Worm (Caenorhabditis elegans) whole organism, L4/young adult: ENCODE results near the gene R09A1.3.

Experiments
- W03F9.2 ChIP-seq: fragments of 150-350 bp; optimal IDR thresholded peaks from 2 replicates; lab custom pipeline; 2014; ENCODE audit warnings: missing biosample characterization, missing genetic modification characterization
- dao-5 ChIP-seq: sonication (generic microtip); optimal IDR thresholded peaks from 2 replicates; lab custom pipeline; 2016; ENCODE audit warnings: missing genotype, missing genetic modification characterization, moderate library complexity, missing compliant biosample characterization
- him-1 ChIP-seq: sonication (generic microtip); optimal IDR thresholded peaks from 2 replicates; lab custom pipeline; 2016; ENCODE audit warnings: missing genotype, missing genetic modification reagents, missing genetic modification characterization, missing compliant biosample characterization

Gene R09A1.3

DNA sequence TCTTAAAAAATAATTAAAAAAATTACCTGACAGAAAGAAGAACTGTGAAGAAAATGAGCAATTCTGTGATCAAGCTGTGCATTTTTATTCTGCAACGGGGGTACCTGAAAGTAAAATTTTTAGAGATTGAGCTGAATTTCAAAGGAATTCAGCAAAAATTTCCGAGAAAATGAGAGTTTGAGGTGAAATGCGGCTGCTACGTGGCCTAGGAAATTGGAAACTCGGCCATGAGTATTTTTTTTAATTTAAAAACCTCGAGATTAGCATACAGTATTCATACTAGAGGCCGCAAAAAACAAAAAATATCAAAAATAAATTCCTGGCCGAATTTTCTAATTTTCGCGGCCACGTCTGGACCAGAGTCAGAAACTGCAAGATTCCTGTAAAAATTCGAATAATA lies 6.4 kb upstream of the R09A1.3 start, which contains the start of gene flp-34:
TSS of gene flp-34 (minus strand) at position 101 of the 400 bp plus-strand sequence.
- no peak for TF ChIP-seq W03F9.2
- no peak for TF ChIP-seq him-1 (tag; lab: Kevin White, UChicago)
- no peak for TF ChIP-seq dao-5 (tag; lab: Kevin White, UChicago)

DNA sequence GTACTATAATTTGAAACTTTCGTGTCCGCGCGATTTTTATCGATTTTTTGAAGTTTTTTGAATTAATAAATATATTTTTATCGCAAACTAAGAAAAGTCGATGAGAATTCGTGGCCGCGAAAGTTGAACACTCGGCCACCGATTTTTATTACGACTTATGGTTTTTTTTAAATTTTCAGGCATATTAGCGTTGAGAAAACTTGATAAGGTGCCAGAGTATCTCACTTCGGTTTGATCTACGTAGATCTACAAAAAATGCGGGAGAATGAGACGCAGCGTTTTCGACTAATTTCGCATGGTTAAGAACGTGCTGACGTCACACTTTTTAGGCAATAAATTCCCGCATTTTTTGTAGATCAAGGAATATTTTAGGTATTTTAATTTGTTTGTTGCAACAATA lies 3.5 kb downstream of the R09A1.3 start, which contains the start of gene pei-2:
TSS of gene pei-2 (minus strand) at position 101 of the 400 bp plus-strand sequence.
- TF ChIP-seq him-1 (tag; lab: Kevin White, UChicago) (no peak), dao-5 (tag; lab: Kevin White, UChicago) (no peak), W03F9.2 (no peak)

DNA sequence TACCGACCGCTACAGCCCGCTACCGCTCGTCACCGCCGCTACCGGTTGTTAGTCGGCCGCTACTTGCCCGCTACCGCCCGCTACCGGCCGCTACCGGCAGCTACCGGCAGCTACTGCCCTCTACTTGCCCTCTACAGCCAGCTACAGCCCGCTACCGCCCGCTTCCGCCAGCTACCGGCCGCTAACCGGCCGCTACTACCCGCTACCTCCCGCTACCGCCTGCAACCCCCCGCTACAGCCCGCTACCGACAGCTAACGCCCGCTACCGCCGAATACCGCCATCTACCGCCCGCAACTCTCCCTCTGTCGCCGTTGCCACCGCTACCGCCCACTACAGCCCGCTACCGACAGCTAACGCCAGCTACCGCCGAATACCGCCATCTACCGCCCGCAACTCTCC lies 5.4 kb downstream of the R09A1.3 start:
- no peak for TF ChIP-seq W03F9.2
- TF ChIP-seq him-1 (tag; lab: Kevin White, UChicago): no peak
- TF ChIP-seq dao-5 (tag; lab: Kevin White, UChicago): no peak

DNA sequence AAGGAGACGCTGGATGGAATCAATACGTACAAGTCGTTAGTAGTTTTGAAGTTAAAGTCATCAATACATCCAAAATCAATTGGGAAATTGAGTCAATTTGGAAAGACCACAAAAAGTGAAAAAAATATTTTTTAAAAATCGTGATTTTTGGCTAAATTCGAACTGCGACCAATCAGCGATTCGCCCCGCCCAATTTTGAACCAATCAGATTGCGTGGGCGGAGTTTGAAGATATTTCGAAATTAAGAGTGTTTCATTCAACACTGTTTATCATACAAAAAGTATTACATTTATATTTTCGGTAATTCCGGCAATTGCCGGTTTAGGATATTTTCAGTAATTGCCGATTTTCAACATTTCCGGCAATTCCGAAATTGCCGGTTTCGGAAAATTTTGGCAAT lies 9.7 kb downstream of the R09A1.3 start:
- TF ChIP-seq dao-5 (tag; lab: Kevin White, UChicago): no peak
- TF ChIP-seq him-1 (tag; lab: Kevin White, UChicago): no peak
- TF ChIP-seq W03F9.2: no peak

DNA sequence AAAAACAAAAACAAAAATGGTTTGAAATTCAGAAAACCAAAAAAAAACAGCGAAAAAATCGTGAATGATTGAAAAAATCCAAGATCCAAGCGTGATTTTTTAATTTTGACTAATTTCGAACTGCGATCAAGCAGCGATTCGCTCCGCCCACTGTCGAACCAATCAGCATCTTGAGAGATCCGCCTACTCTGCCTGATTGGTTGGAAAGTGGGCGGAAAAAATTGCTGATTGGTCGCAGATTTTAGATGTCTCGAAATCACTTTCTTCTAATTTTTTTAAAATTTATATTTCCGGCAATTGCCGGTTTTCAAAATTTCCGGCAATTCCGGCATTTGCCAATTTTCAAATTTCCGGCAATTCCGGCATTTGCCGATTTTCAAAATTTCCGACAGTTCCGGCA lies 11.7 kb downstream of the R09A1.3 start:
- TF ChIP-seq W03F9.2: no peak

DNA sequence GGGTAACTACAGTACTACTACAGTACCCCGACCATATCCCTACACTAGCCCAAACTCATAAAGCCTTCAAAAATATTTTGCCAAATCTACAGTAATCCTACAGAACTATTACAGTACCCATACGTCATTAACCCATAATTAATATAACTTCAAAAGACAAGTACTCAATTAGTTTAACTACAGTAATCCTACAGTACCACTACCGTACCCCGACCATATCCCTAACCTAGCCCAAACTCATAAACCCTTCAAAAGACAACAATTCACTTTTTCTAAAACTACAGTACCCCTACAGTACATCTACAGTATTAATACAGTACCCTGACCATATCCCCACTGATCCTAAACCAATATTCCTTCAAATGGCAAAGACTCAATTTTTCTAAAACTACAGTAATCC lies 13.2 kb downstream of the R09A1.3 start:
- TF ChIP-seq dao-5 (tag; lab: Kevin White, UChicago) (no peak), W03F9.2 (no peak), him-1 (tag; lab: Kevin White, UChicago) (no peak)

DNA sequence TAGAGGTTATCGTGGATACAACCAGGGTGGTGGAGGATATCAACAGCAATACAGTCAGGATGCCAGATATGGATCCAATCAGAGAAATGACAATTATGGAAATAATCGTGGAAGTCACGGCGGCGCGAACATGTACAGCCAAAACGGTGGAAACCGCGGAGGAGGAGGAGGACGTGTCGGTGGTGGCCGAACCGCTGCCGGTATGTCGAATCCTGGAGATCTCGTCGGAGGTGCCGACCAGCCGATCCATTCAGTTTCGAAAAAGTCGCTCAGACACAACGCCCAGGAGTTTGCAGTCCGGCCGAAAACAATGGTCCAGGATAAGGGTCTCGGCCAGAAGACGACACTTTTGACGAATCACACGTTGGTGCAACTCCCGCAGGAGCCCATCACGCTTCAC lies 17.8 kb downstream of the R09A1.3 start:
- TF ChIP-seq him-1 (tag; lab: Kevin White, UChicago) (no peak), dao-5 (tag; lab: Kevin White, UChicago) (no peak), W03F9.2 (no peak)

DNA sequence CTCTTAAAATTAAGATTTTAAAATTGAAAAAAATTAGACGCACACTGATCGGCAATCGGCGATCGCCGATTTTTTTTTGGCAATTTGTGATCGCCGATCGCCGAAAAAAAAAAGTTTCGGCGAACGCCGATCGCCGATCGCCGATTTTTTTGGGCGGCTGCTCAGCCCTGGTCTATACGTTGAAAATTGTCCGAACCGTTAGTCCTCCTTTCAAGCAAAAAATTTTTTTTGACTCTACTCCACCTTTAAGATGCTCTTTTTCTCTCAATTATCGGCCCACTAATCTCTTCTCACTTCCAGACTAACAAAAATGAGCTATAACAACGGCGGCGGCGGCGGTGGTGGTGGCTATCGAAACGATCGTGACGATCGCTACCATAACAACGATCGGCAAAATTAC lies 18.4 kb downstream of the R09A1.3 start, which contains the start of gene ergo-1:
TSS of gene ergo-1 (plus strand) at position 301 of the 400 bp plus-strand sequence.
- TF ChIP-seq dao-5 (tag; lab: Kevin White, UChicago): no peak
- no peak for TF ChIP-seq W03F9.2
- TF ChIP-seq him-1 (tag; lab: Kevin White, UChicago): no peak

DNA sequence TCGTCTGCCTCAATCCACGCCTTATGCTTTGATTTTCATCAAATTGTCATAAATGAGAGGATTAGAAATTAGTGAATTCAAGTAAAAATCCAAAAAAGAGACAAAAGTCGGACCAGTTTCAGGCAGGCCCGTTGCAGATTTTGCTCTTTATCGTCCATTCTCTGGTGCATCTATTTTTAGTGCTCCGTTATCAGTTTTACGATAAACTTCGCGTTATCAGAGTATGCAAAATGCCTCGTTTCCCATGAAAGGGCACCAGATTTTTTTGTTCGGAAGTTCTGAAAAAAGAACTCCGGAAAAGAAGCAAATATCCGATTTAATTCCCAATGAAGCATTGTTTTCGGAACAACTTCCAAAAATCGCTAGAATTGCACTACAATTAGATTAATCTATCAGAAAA lies 21.0 kb downstream of the R09A1.3 start:
- TF ChIP-seq him-1 (tag; lab: Kevin White, UChicago) (no peak), W03F9.2 (no peak), dao-5 (tag; lab: Kevin White, UChicago) (no peak)

DNA sequence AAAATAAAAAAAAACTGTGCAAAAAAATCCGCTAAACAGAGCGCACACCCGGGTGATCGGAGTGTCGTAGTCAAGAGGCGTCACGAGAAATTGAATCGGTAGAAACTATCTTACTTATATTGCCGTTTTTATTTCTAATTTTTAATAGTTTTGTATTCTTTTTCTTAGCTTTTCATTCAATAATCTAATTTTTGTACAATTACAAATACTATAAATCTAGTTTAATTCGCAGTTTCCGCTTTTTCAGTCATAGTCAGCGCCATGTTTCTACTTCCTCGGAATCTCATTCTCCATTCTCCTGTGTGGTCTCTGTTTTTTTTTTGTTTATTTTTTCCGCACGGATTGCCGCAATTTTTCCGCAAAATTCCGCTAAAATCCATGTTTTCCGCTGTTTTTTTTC lies 23.0 kb downstream of the R09A1.3 start:
- no peak for TF ChIP-seq dao-5 (tag; lab: Kevin White, UChicago)
- peak; percentile 11 for TF ChIP-seq him-1 (tag; lab: Kevin White, UChicago)

DNA sequence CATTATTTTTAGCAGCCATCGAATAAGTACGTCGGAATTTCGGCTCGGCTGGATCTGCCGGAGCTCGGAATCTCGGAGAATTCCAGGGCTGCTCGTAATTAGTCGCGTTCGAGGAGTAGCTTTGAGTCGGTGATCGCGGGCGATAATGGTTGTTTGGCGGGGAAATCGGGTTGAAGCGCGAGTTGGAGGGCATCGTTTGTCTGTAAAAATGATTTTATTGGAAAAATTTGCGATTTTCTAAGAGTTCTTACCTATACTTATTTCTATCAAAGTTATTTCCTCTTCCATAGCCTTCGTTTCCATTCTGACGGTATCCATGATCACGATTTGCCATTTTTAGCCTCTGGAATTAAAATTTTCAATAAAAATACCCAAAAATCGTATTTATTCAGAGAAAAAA lies 23.5 kb downstream of the R09A1.3 start, which contains the start of gene Y50D4C.5:
TSS of gene Y50D4C.5 (minus strand) at position 345 of the 400 bp plus-strand sequence.
- TF ChIP-seq W03F9.2 (no peak), dao-5 (tag; lab: Kevin White, UChicago) (no peak), him-1 (tag; lab: Kevin White, UChicago) (no peak)

DNA sequence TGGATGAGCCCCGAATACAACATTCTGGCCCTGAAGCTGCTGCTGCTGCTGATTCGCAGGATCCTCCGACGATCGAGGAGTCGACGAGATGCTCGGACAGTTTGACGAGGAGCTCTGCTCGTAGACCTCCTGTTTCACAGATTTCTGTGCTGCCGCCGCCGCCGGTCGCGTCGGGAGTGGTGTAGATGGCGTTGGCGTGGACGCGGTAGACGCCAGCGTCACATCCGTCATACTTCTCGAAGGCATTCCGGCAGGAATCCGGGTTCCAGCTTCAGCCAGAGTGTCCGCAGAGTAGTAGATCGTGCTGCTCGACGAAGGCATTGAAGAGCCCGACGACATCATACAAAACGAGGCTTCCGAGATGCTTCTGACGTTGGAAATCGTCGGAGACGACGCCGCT lies 25.7 kb downstream of the R09A1.3 start:
- no peak for TF ChIP-seq dao-5 (tag; lab: Kevin White, UChicago)
- no peak for TF ChIP-seq W03F9.2
- no peak for TF ChIP-seq him-1 (tag; lab: Kevin White, UChicago)

DNA sequence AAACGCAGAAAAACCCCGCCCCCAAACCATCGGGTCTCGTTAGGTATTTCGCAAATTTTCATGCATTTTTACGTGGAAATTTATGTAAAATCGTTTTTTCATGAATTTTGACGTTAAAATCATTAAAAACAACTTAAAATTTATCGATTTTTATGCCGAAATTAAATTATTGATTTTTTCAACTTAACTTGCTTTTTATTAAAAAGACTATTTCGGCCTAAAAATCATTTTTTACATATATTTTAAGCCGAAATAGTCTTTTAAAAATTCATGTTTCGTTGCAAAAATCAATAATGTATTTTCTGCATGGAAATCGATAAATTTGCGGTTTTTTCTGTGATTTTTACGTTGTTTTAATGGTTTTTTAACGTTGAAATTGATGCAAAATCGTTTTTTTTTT lies 31.2 kb downstream of the R09A1.3 start:
- no peak for TF ChIP-seq him-1 (tag; lab: Kevin White, UChicago)
- TF ChIP-seq dao-5 (tag; lab: Kevin White, UChicago): no peak
- TF ChIP-seq W03F9.2: no peak

DNA sequence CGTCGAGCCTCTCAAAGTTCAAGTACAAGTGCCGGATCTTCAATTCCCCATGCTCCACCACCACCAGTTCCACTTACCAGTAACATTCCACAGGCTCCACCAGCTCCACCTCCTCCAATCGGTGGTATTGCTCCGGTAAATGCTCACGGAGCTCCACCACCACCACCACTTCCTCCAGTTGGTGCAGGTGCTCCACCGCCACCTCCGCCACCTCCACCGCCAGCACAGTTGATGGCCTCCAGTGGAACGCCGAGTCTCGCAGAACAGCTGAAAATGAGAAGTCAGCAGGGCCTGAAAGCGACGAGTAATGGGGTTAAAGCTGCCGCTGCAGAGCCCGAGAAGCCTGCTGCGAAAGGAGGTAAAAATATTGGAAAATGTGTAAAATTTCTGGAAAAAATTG lies 36.6 kb downstream of the R09A1.3 start:
- TF ChIP-seq dao-5 (tag; lab: Kevin White, UChicago) (no peak), him-1 (tag; lab: Kevin White, UChicago) (no peak), W03F9.2 (no peak)

DNA sequence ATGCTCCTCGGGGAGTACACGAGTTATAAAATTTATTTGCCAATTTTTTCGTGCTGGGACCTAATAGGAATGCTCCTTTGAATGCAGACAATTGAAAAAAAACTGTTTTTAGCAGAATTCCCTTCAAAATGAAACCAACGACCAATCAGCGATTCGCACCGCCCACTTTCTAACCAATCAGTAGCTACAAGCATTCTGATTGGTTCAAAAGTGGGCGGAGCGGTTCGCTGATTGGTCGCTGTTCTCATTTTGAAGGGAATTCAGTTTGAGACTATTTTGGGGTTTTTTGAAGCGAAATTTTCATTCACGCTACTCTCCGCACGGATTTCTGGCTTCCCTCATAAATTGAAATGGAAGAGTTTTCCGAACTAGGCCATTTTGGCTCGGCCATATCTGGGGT lies 43.8 kb downstream of the R09A1.3 start:
- TF ChIP-seq W03F9.2 (no peak), dao-5 (tag; lab: Kevin White, UChicago) (no peak), him-1 (tag; lab: Kevin White, UChicago) (no peak)
